Worm (Caenorhabditis elegans) whole organism, young adult: Measurements from ENCODE around the gene Y75B7AR.1.

Source experiments
- ekl-4 ChIP-seq: fragments of 200-800 bp; sonication (Bioruptor generic); IDR thresholded peaks from 2 replicates; pipeline ENCODE4 v1.3.6; 2022; ENCODE audit warnings: missing genetic modification reagents, missing genetic modification characterization, missing compliant biosample characterization
- snpc-4 ChIP-seq, 5 experiments: fragments of 150-350 bp in 1 of 5; sonication (generic microtip) in 4 of 5; optimal IDR thresholded peaks; 2 replicates each; lab custom pipeline; 2014 to 2018; ENCODE audit warnings: missing genetic modification characterization in 5 of 5, missing biosample characterization in 3 of 5, antibody characterized with exemption in 2 of 5, mild to moderate bottlenecking in 2 of 5, missing compliant biosample characterization in 2 of 5, missing genotype in 2 of 5, moderate library complexity in 2 of 5, missing genetic modification reagents in 1 of 5

DNA sequence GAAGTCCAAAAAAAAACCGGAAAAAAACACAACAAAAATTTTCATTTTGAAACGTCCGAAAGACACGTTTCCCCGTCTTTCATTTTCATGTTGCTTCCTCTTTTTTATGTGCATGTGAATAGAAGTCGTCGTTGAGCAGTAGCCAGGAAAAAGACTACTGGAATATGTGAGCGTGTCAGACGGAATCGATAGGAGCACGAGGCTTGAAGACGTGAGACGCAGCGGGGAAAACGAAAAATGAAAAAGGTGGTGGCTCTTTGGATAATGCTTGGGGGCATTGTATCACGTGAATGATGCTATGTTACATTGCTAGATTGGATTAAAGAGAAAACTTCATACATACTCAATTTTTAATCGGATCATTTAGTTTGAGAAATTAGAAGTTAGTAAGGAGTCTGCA is 26.7 kb downstream of the Y75B7AR.1 start:
- TF ChIP-seq snpc-4 (GFP tag; optimal IDR thresholded peaks at IDR 0.05; lab: Kevin White, UChicago) = no peak
- TF ChIP-seq snpc-4 (tag; optimal IDR thresholded peaks at IDR 0.05; lab: Kevin White, UChicago) = no peak
- TF ChIP-seq ekl-4 (GFP tag; lab: Robert Waterston, UW) = no peak
